Worm (Caenorhabditis elegans) whole organism, young adult: Measurements from ENCODE around the gene grl-13.

Source experiments
- hrde-1 ChIP-seq: sonication (generic microtip); optimal IDR thresholded peaks from 2 replicates; lab custom pipeline; 2016; ENCODE audit warnings: missing genetic modification characterization, mild to moderate bottlenecking, missing compliant biosample characterization, moderate library complexity, missing genotype, missing genetic modification reagents, borderline replicate concordance

The grl-13 gene

DNA sequence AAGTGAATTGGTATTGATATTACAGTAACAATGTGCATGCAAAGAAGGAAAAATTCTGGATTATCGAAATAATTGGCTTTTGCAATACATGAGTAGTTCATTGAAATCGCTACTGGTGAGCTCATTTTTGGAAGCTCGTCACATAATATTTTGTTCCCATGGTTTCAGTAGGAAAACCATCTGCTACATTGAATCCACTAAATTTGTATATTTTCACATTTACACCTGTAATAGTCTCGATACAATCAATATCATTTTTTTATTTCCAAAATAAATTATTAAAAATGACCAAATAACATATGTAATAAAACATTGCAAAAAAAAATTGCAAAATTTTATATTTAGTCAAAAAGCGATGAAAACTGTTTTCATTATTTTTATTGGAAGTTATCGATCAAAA, 49.4 kb downstream of the grl-13 start, which contains the start of gene srh-192:
Gene srh-192 (minus strand): TSS at position 101 of the 400 bp plus-strand sequence.
- no peak for TF ChIP-seq hrde-1 (tag; lab: Kevin White, UChicago)
